Worm (Caenorhabditis elegans): ENCODE results near the gene C12D8.21.

- TF ChIP-seq mdl-1 (tag; optimal IDR thresholded peaks at IDR 0.05) (no peak), nhr-76 (tag; optimal IDR thresholded peaks at IDR 0.05) (no peak), daf-12 (tag; optimal IDR thresholded peaks at IDR 0.05) (no peak)
Observed at ce11 chrV:10280112-10280511, 39.1 kb upstream of the C12D8.21 start.

Data from whole organism, L3 larva.